Fruit fly (Drosophila melanogaster) whole organism, embryonic: Measurements from ENCODE around the gene faf.

Source experiments
- Aef1 ChIP-seq: fragments of 200-800 bp; sonication (Bioruptor generic); IDR thresholded peaks from 3 replicates; pipeline ENCODE4 v1.3.6; 2022; ENCODE audit warnings: missing biosample characterization, missing genetic modification characterization
- Bgb ChIP-seq: fragments of 200-800 bp; sonication (Bioruptor generic); IDR thresholded peaks from 2 replicates; pipeline ENCODE4 v1.3.6; 2022; ENCODE audit warnings: missing biosample characterization, missing genetic modification characterization; ENCODE audit not compliant: partially characterized antibody
- BtbVII ChIP-seq: fragments of 200-800 bp; sonication (Bioruptor generic); optimal IDR thresholded peaks from 3 replicates; lab custom pipeline; 2017; ENCODE audit warnings: missing biosample characterization, mild to moderate bottlenecking, missing genetic modification characterization
- CG1024 ChIP-seq: fragments of 200-800 bp; sonication (Bioruptor generic); IDR thresholded peaks from 2 replicates; pipeline ENCODE4 v1.3.6; 2022; ENCODE audit warnings: missing biosample characterization, missing genetic modification characterization
- CG11085 ChIP-seq: fragments of 200-800 bp; sonication (Bioruptor generic); IDR thresholded peaks from 2 replicates; pipeline ENCODE4 v1.3.6; 2022; ENCODE audit warnings: missing biosample characterization, missing genetic modification characterization
- CG12744 ChIP-seq: fragments of 200-800 bp; sonication (Bioruptor generic); optimal IDR thresholded peaks from 2 replicates; lab custom pipeline; 2016; ENCODE audit warnings: missing biosample characterization, missing genetic modification characterization
- CG13287 ChIP-seq: fragments of 200-800 bp; sonication (Bioruptor generic); IDR thresholded peaks from 2 replicates; pipeline ENCODE4 v1.3.6; 2022; ENCODE audit warnings: missing biosample characterization, missing genetic modification characterization; ENCODE audit not compliant: partially characterized antibody
- CG13296 ChIP-seq: fragments of 200-800 bp; sonication (Bioruptor generic); optimal IDR thresholded peaks from 3 replicates; lab custom pipeline; 2018; ENCODE audit warnings: missing biosample characterization, mild to moderate bottlenecking, missing genetic modification characterization
- CG15269 ChIP-seq: fragments of 200-800 bp; sonication (Bioruptor generic); optimal IDR thresholded peaks from 2 replicates; lab custom pipeline; 2018; ENCODE audit warnings: missing biosample characterization, mild to moderate bottlenecking, missing genetic modification characterization, moderate library complexity
- CG15514 ChIP-seq: fragments of 200-800 bp; sonication (Bioruptor generic); optimal IDR thresholded peaks from 3 replicates; lab custom pipeline; 2017; ENCODE audit warnings: missing biosample characterization, missing genetic modification characterization, mild to moderate bottlenecking, moderate library complexity, missing genetic modification reagents
- CG17361 ChIP-seq: fragments of 200-800 bp; sonication (Bioruptor generic); IDR thresholded peaks from 3 replicates; pipeline ENCODE4 v1.3.6; 2022; ENCODE audit warnings: missing biosample characterization, missing genetic modification characterization
- CG17568 ChIP-seq: fragments of 200-800 bp; sonication (Bioruptor generic); optimal IDR thresholded peaks from 2 replicates; lab custom pipeline; 2018; ENCODE audit warnings: missing biosample characterization, mild to moderate bottlenecking, missing genetic modification characterization, moderate library complexity
- CG2712 ChIP-seq: fragments of 200-800 bp; optimal IDR thresholded peaks from 3 replicates; lab custom pipeline; 2019; ENCODE audit warnings: missing biosample characterization, mild to moderate bottlenecking, missing genetic modification characterization, moderate library complexity
- CG30020 ChIP-seq: fragments of 200-800 bp; optimal IDR thresholded peaks from 2 replicates; lab custom pipeline; 2019; ENCODE audit warnings: missing biosample characterization, mild to moderate bottlenecking, missing genetic modification characterization, moderate library complexity
- CG3995 ChIP-seq: fragments of 200-800 bp; sonication (Bioruptor generic); optimal IDR thresholded peaks from 3 replicates; lab custom pipeline; 2016; ENCODE audit warnings: missing biosample characterization, missing genetic modification characterization
- CG4328 ChIP-seq: fragments of 200-800 bp; sonication (Bioruptor generic); optimal IDR thresholded peaks from 3 replicates; lab custom pipeline; 2017; ENCODE audit warnings: missing biosample characterization, missing genetic modification reagents, missing genetic modification characterization
- CG4360 ChIP-seq: fragments of 200-800 bp; sonication (Bioruptor generic); IDR thresholded peaks from 2 replicates; pipeline ENCODE4 v1.3.6; 2022; ENCODE audit warnings: missing biosample characterization, missing genetic modification characterization
- CG4617 ChIP-seq: fragments of 200-800 bp; sonication (Bioruptor generic); optimal IDR thresholded peaks from 3 replicates; lab custom pipeline; 2016; ENCODE audit warnings: missing biosample characterization, missing genetic modification characterization, borderline replicate concordance
- CG5245 ChIP-seq: fragments of 200-800 bp; sonication (Bioruptor generic); optimal IDR thresholded peaks from 3 replicates; lab custom pipeline; 2016; ENCODE audit warnings: missing biosample characterization, missing genetic modification characterization
- CG6254 ChIP-seq: fragments of 200-800 bp; sonication (Bioruptor generic); optimal IDR thresholded peaks from 3 replicates; lab custom pipeline; 2017; ENCODE audit warnings: mild to moderate bottlenecking, missing biosample characterization, missing genetic modification reagents, missing genetic modification characterization
- CG7357 ChIP-seq: fragments of 200-800 bp; sonication (Bioruptor generic); IDR thresholded peaks from 3 replicates; pipeline ENCODE4 v1.3.6; 2022; ENCODE audit warnings: missing biosample characterization, missing genetic modification characterization
- CG7786 ChIP-seq: fragments of 200-800 bp; sonication (Bioruptor generic); optimal IDR thresholded peaks from 2 replicates; lab custom pipeline; 2016; ENCODE audit warnings: missing biosample characterization, missing genetic modification characterization
- CG8281 ChIP-seq: fragments of 200-800 bp; sonication (Bioruptor generic); optimal IDR thresholded peaks from 2 replicates; lab custom pipeline; 2018; ENCODE audit warnings: missing biosample characterization, mild to moderate bottlenecking, missing genetic modification characterization, moderate library complexity
- CG8944 ChIP-seq: fragments of 200-800 bp; sonication (Bioruptor generic); optimal IDR thresholded peaks from 3 replicates; lab custom pipeline; 2016; ENCODE audit warnings: missing biosample characterization, missing genetic modification characterization
- CG9797 ChIP-seq: fragments of 200-800 bp; sonication (Bioruptor generic); optimal IDR thresholded peaks from 3 replicates; lab custom pipeline; 2018; ENCODE audit warnings: missing biosample characterization, mild to moderate bottlenecking, missing genetic modification characterization
- CTCF ChIP-seq: fragments of 200-800 bp; sonication (Bioruptor generic); optimal IDR thresholded peaks from 2 replicates; lab custom pipeline; 2017; ENCODE audit warnings: missing biosample characterization, mild to moderate bottlenecking, missing genetic modification characterization, moderate library complexity
- CrebB ChIP-seq: fragments of 200-800 bp; sonication (Bioruptor generic); optimal IDR thresholded peaks from 3 replicates; lab custom pipeline; 2018; ENCODE audit warnings: missing biosample characterization, mild to moderate bottlenecking, missing genetic modification characterization
- Dek ChIP-seq: fragments of 200-800 bp; sonication (Bioruptor generic); optimal IDR thresholded peaks from 3 replicates; lab custom pipeline; 2019; ENCODE audit warnings: missing biosample characterization, mild to moderate bottlenecking, missing genetic modification characterization, moderate library complexity
- E2f1 ChIP-seq: fragments of 200-800 bp; sonication (Bioruptor generic); IDR thresholded peaks from 2 replicates; pipeline ENCODE4 v1.3.6; 2022; ENCODE audit warnings: missing biosample characterization, missing genetic modification characterization
- Eip74EF ChIP-seq, 2 experiments: fragments of 200-800 bp in 1 of 2; fragments of >200 bp in 1 of 2; sonication (Bioruptor generic) in 1 of 2; optimal IDR thresholded peaks; 2 replicates each; lab custom pipeline; 2017 to 2019; ENCODE audit warnings: missing biosample characterization in 2 of 2, missing genetic modification characterization in 2 of 2, mild to moderate bottlenecking in 1 of 2, moderate library complexity in 1 of 2
- Fer1 ChIP-seq: fragments of 200-800 bp; sonication (Bioruptor generic); optimal IDR thresholded peaks from 2 replicates; lab custom pipeline; 2017; ENCODE audit warnings: missing biosample characterization, mild to moderate bottlenecking, missing genetic modification characterization
- Fer3 ChIP-seq: fragments of 200-800 bp; sonication (Bioruptor generic); optimal IDR thresholded peaks from 2 replicates; lab custom pipeline; 2018; ENCODE audit warnings: missing biosample characterization, mild to moderate bottlenecking, missing genetic modification characterization, moderate library complexity
- Gsc ChIP-seq: fragments of 200-800 bp; sonication (Bioruptor generic); IDR thresholded peaks from 2 replicates; pipeline ENCODE4 v1.3.6; 2022; ENCODE audit warnings: missing biosample characterization, missing genetic modification characterization
- HmgZ ChIP-seq: fragments of 200-800 bp; sonication (Bioruptor generic); optimal IDR thresholded peaks from 2 replicates; lab custom pipeline; 2018; ENCODE audit warnings: missing biosample characterization, mild to moderate bottlenecking, missing genetic modification characterization
- Lhr ChIP-seq: fragments of 200-800 bp; sonication (Bioruptor generic); optimal IDR thresholded peaks from 3 replicates; lab custom pipeline; 2017; ENCODE audit warnings: mild to moderate bottlenecking, missing biosample characterization, missing genetic modification reagents, missing genetic modification characterization
- Scr ChIP-seq: fragments of 200-800 bp; sonication (Bioruptor generic); IDR thresholded peaks from 2 replicates; pipeline ENCODE4 v1.3.6; 2022; ENCODE audit warnings: missing biosample characterization, missing genetic modification characterization; ENCODE audit not compliant: partially characterized antibody
- Six4 ChIP-seq: fragments of 200-800 bp; sonication (Bioruptor generic); optimal IDR thresholded peaks from 2 replicates; lab custom pipeline; 2016; ENCODE audit warnings: missing biosample characterization, missing genetic modification characterization
- Sox100B ChIP-seq: fragments of 200-800 bp; sonication (Bioruptor generic); optimal IDR thresholded peaks from 3 replicates; lab custom pipeline; 2018; ENCODE audit warnings: missing biosample characterization, mild to moderate bottlenecking, missing genetic modification characterization
- Sry-δ ChIP-seq: fragments of 200-800 bp; sonication (Bioruptor generic); optimal IDR thresholded peaks from 2 replicates; lab custom pipeline; 2016; ENCODE audit warnings: missing biosample characterization, missing genetic modification characterization
- bbx ChIP-seq: fragments of 200-800 bp; sonication (Bioruptor generic); IDR thresholded peaks from 2 replicates; pipeline ENCODE4 v1.3.6; 2022; ENCODE audit warnings: missing biosample characterization, missing genetic modification characterization; ENCODE audit not compliant: partially characterized antibody
- danr ChIP-seq: fragments of 200-800 bp; sonication (Bioruptor generic); IDR thresholded peaks from 2 replicates; pipeline ENCODE4 v1.3.6; 2022; ENCODE audit warnings: missing biosample characterization, missing genetic modification characterization
- gce ChIP-seq: fragments of 200-800 bp; sonication (Bioruptor generic); IDR thresholded peaks from 3 replicates; pipeline ENCODE4 v1.3.6; 2022; ENCODE audit warnings: missing biosample characterization, missing genetic modification characterization
- hth ChIP-seq: fragments of >200 bp; optimal IDR thresholded peaks from 2 replicates; lab custom pipeline; 2017; ENCODE audit warnings: inconsistent platforms
- kay ChIP-seq: fragments of 200-800 bp; sonication (Bioruptor generic); optimal IDR thresholded peaks from 2 replicates; lab custom pipeline; 2016; ENCODE audit warnings: missing biosample characterization, missing genetic modification characterization
- knrl ChIP-seq: fragments of 200-800 bp; sonication (Bioruptor generic); IDR thresholded peaks from 3 replicates; pipeline ENCODE4 v1.3.6; 2022; ENCODE audit warnings: missing biosample characterization, missing genetic modification characterization; ENCODE audit not compliant: partially characterized antibody
- pfk ChIP-seq: fragments of 200-800 bp; sonication (Bioruptor generic); optimal IDR thresholded peaks from 2 replicates; lab custom pipeline; 2018; ENCODE audit warnings: missing biosample characterization, mild to moderate bottlenecking, missing genetic modification characterization, moderate library complexity
- pzg ChIP-seq: fragments of 200-800 bp; sonication (Bioruptor generic); optimal IDR thresholded peaks from 3 replicates; lab custom pipeline; 2018; ENCODE audit warnings: missing biosample characterization, mild to moderate bottlenecking, missing genetic modification characterization, moderate library complexity
- repo ChIP-seq: fragments of 200-800 bp; sonication (Bioruptor generic); optimal IDR thresholded peaks from 2 replicates; lab custom pipeline; 2016; ENCODE audit warnings: missing biosample characterization, missing genetic modification characterization
- stwl ChIP-seq: fragments of 200-800 bp; sonication (Bioruptor generic); optimal IDR thresholded peaks from 3 replicates; lab custom pipeline; 2018; ENCODE audit warnings: missing biosample characterization, mild to moderate bottlenecking, missing genetic modification characterization, moderate library complexity
- sug ChIP-seq: fragments of 200-800 bp; optimal IDR thresholded peaks from 2 replicates; lab custom pipeline; 2019; ENCODE audit warnings: missing biosample characterization, mild to moderate bottlenecking, missing genetic modification characterization, moderate library complexity
- trem ChIP-seq: fragments of 200-800 bp; optimal IDR thresholded peaks from 3 replicates; lab custom pipeline; 2019; ENCODE audit warnings: missing biosample characterization, mild to moderate bottlenecking, missing genetic modification characterization, moderate library complexity
- usp ChIP-seq: fragments of >200 bp; optimal IDR thresholded peaks from 2 replicates; lab custom pipeline; 2017; ENCODE audit warnings: missing biosample characterization, missing genetic modification characterization

Gene faf

dm6 chr3R:31743279-31743678 is 33.5 kb upstream of the faf start, which contains the start of gene Tbca (continued):
- TF ChIP-seq CG8944 (GFP tag; lab: Kevin White, UChicago), result no peak
- TF ChIP-seq pzg (GFP tag; lab: Kevin White, UChicago), result peak; percentile 79
- TF ChIP-seq CG13296 (GFP tag; lab: Kevin White, UChicago), result no peak
- no peak for TF ChIP-seq Sox100B (GFP tag; lab: Kevin White, UChicago)
- TF ChIP-seq Fer1 (GFP tag; lab: Kevin White, UChicago), result no peak
- no peak for TF ChIP-seq CG17568 (GFP tag; lab: Kevin White, UChicago)
- TF ChIP-seq Dek (tag; lab: Kevin White, UChicago), result no peak
- peak; percentile 52 for TF ChIP-seq HmgZ (tag; lab: Kevin White, UChicago)
- TF ChIP-seq pfk (GFP tag; lab: Kevin White, UChicago), result peak; percentile 97
- TF ChIP-seq Bgb (GFP tag; lab: Robert Waterston, UW), result peak; percentile 61
- TF ChIP-seq CG3995 (GFP tag; lab: Kevin White, UChicago), result peak; percentile 30
- TF ChIP-seq CG4328 (GFP tag; lab: Kevin White, UChicago), result no peak
- TF ChIP-seq Scr (GFP tag; lab: Robert Waterston, UW), result peak; percentile 58
- TF ChIP-seq Lhr (GFP tag; lab: Kevin White, UChicago), result no peak
- TF ChIP-seq CG4617 (GFP tag; lab: Kevin White, UChicago), result peak; percentile 1
- TF ChIP-seq CTCF (GFP tag; lab: Kevin White, UChicago), result peak; percentile 59
- peak; percentile 16 for TF ChIP-seq CG30020 (tag; lab: Kevin White, UChicago)
- TF ChIP-seq kay, result peak; percentile 100
- TF ChIP-seq CG7357, result no peak
- no peak for TF ChIP-seq CG15269
- TF ChIP-seq Six4 (GFP tag; lab: Kevin White, UChicago), result no peak
- no peak for TF ChIP-seq E2f1 (GFP tag; lab: Robert Waterston, UW)
- TF ChIP-seq danr, result no peak
- no peak for TF ChIP-seq gce
- TF ChIP-seq CG11085 (GFP tag; lab: Robert Waterston, UW), result no peak
- no peak for TF ChIP-seq CG7786 (GFP tag; lab: Kevin White, UChicago)
- no peak for TF ChIP-seq sug (tag; lab: Kevin White, UChicago)
- no peak for TF ChIP-seq CG2712 (tag; lab: Kevin White, UChicago)
- TF ChIP-seq CrebB, result no peak
- no peak for TF ChIP-seq hth
- peak; percentile 11 for TF ChIP-seq stwl (tag; lab: Kevin White, UChicago)
- TF ChIP-seq CG12744 (GFP tag; lab: Kevin White, UChicago), result no peak
- TF ChIP-seq trem (tag; lab: Kevin White, UChicago), result peak; percentile 34
- no peak for TF ChIP-seq usp (GFP tag; lab: Kevin White, UChicago)
- no peak for TF ChIP-seq CG1024 (GFP tag; lab: Robert Waterston, UW)
- no peak for TF ChIP-seq BtbVII (GFP tag; lab: Kevin White, UChicago)
- TF ChIP-seq CG17361, result no peak
- TF ChIP-seq Aef1, result peak; percentile 32; the same call in 1 of the 3 replicates
- TF ChIP-seq Gsc (GFP tag; lab: Robert Waterston, UW), result no peak
- TF ChIP-seq CG15514 (GFP tag; lab: Kevin White, UChicago), result peak; percentile 99
- TF ChIP-seq CG4360 (GFP tag; lab: Robert Waterston, UW), result peak; percentile 70
- TF ChIP-seq Fer3 (tag; lab: Kevin White, UChicago), result no peak
- TF ChIP-seq CG5245, result no peak
- no peak for TF ChIP-seq CG8281 (tag; lab: Kevin White, UChicago)
- no peak for TF ChIP-seq repo (GFP tag; lab: Kevin White, UChicago)
- TF ChIP-seq CG13287 (GFP tag; lab: Robert Waterston, UW), result peak; percentile 72
- TF ChIP-seq CG6254 (GFP tag; lab: Kevin White, UChicago), result no peak
- peak; percentile 69 for TF ChIP-seq bbx (GFP tag; lab: Robert Waterston, UW)
- peak; percentile 51 for TF ChIP-seq Sry-δ (GFP tag; lab: Kevin White, UChicago)
- TF ChIP-seq knrl (GFP tag; lab: Robert Waterston, UW), result peak; percentile 53
- no peak for TF ChIP-seq Eip74EF (GFP tag; optimal IDR thresholded peaks at IDR 0.05; lab: Kevin White, UChicago)
- peak; percentile 29 for TF ChIP-seq CG9797 (GFP tag; lab: Kevin White, UChicago)
